Worm (Caenorhabditis elegans): Measurements from ENCODE around the gene tyr-6.

The tyr-6 gene

ce11 chrIV:6493299-6493698 lies 13.0 kb downstream of the tyr-6 start, which contains the start of gene Y73B6BL.44:
Gene Y73B6BL.44, plus strand, starts transcription at chrIV:6493599.
- TF ChIP-seq unc-62 (GFP tag; optimal IDR thresholded peaks at IDR 0.05) = no peak

- no peak for TF ChIP-seq unc-62 (GFP tag; optimal IDR thresholded peaks at IDR 0.05)
These were observed 15.8 kb downstream of the tyr-6 start for ce11 chrIV:6496103-6496502.

- TF ChIP-seq unc-62 (GFP tag; optimal IDR thresholded peaks at IDR 0.05) = no peak
These were observed 20.1 kb downstream of the tyr-6 start for ce11 chrIV:6500433-6500832.

ce11 chrIV:6500843-6501242 lies 20.5 kb downstream of the tyr-6 start:
- no peak for TF ChIP-seq unc-62 (GFP tag; optimal IDR thresholded peaks at IDR 0.05)

ce11 chrIV:6502725-6503124 lies 22.4 kb downstream of the tyr-6 start:
- TF ChIP-seq unc-62 (GFP tag; optimal IDR thresholded peaks at IDR 0.05) = no peak

- no peak for TF ChIP-seq unc-62 (GFP tag; optimal IDR thresholded peaks at IDR 0.05)
These were observed 26.1 kb downstream of the tyr-6 start, which contains the start of gene pqn-89 for ce11 chrIV:6506424-6506823. Gene pqn-89, plus strand, starts transcription at chrIV:6506724.

- TF ChIP-seq unc-62 (GFP tag; optimal IDR thresholded peaks at IDR 0.05) = no peak
These were observed 31.4 kb downstream of the tyr-6 start for ce11 chrIV:6511767-6512166.

- TF ChIP-seq unc-62 (GFP tag; optimal IDR thresholded peaks at IDR 0.05) = no peak
These were observed 34.4 kb downstream of the tyr-6 start for ce11 chrIV:6514700-6515099.

- TF ChIP-seq unc-62 (GFP tag; optimal IDR thresholded peaks at IDR 0.05) = no peak
These were observed 37.5 kb downstream of the tyr-6 start, which contains the start of gene C01G5.7 for ce11 chrIV:6517859-6518258. Gene C01G5.7, plus strand, starts transcription at chrIV:6518159.

- no peak for TF ChIP-seq unc-62 (GFP tag; optimal IDR thresholded peaks at IDR 0.05)
These were observed 39.3 kb downstream of the tyr-6 start, which contains the start of gene C01G5.9 for ce11 chrIV:6519593-6519992. Gene C01G5.9, plus strand, starts transcription at chrIV:6519893.

ce11 chrIV:6522305-6522917 lies 42.1 kb downstream of the tyr-6 start, which contains the start of gene ddi-1:
Gene ddi-1, plus strand, starts transcription at chrIV:6522867.
- no peak for TF ChIP-seq unc-62 (GFP tag; optimal IDR thresholded peaks at IDR 0.05)

- no peak for TF ChIP-seq unc-62 (GFP tag; optimal IDR thresholded peaks at IDR 0.05)
These were observed 43.5 kb downstream of the tyr-6 start for ce11 chrIV:6523773-6524172.

ce11 chrIV:6524531-6524930 lies 44.2 kb downstream of the tyr-6 start, which contains the start of gene C01G5.5:
Gene C01G5.5, plus strand, starts transcription at chrIV:6524610.
- TF ChIP-seq unc-62 (GFP tag; optimal IDR thresholded peaks at IDR 0.05) = no peak

- no peak for TF ChIP-seq unc-62 (GFP tag; optimal IDR thresholded peaks at IDR 0.05)
These were observed 46.2 kb downstream of the tyr-6 start for ce11 chrIV:6526522-6526921.

- TF ChIP-seq unc-62 (GFP tag; optimal IDR thresholded peaks at IDR 0.05) = no peak
These were observed 47.9 kb downstream of the tyr-6 start for ce11 chrIV:6528202-6528601.

- TF ChIP-seq unc-62 (GFP tag; optimal IDR thresholded peaks at IDR 0.05) = no peak
These were observed 49.5 kb downstream of the tyr-6 start for ce11 chrIV:6529832-6530231.

ce11 chrIV:6531450-6531849 lies 51.1 kb downstream of the tyr-6 start, which contains the start of gene C01G5.4:
Gene C01G5.4, plus strand, starts transcription at chrIV:6531750.
- TF ChIP-seq unc-62 (GFP tag; optimal IDR thresholded peaks at IDR 0.05) = no peak

- no peak for TF ChIP-seq unc-62 (GFP tag; optimal IDR thresholded peaks at IDR 0.05)
These were observed 55.6 kb downstream of the tyr-6 start, which contains the start of gene C01G5.3 for ce11 chrIV:6535908-6536307. Gene C01G5.3, plus strand, starts transcription at chrIV:6536208.

Measured in whole organism, dauer.